Worm (Caenorhabditis elegans): Measurements from ENCODE around the gene C32D5.14.

C32D5.14 gene

DNA sequence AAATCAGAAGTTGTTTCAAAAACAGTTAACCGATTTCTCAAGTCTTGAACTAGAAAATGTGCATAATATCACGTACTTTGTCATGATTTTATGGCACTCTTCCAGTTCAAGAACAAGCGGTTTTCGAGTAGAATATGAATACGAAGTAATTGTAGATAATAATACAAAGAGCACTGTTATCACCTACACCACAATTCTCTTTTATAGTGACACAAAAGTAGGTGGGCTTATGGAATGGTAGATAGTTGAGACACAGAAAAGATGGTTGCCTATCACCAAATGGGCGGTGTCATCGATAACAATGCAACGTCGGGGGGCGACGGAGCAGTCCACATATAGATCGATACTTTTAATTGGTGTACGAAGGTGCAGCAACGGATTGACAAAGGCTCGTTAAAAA is 6.6 kb upstream of the C32D5.14 start:
- TF ChIP-seq dve-1 (tag; optimal IDR thresholded peaks at IDR 0.05; ENCODE audit: insufficient read depth) = peak; percentile 82
- TF ChIP-seq hif-1 (tag; optimal IDR thresholded peaks at IDR 0.05) = peak in 1 of 2 experiments; percentile 16
- TF ChIP-seq ces-1 (GFP tag; optimal IDR thresholded peaks at IDR 0.05) = no peak
- TF ChIP-seq hlh-11 (tag; optimal IDR thresholded peaks at IDR 0.05) = peak; percentile 88
- peak in 1 of 2 experiments; percentile 9 for TF ChIP-seq daf-16 (GFP tag; optimal IDR thresholded peaks at IDR 0.05)
- TF ChIP-seq daf-16 (tag; optimal IDR thresholded peaks at IDR 0.05) = peak; percentile 62
- peak; percentile 53 for TF ChIP-seq aha-1 (tag)
- peak; percentile 59 for TF ChIP-seq nhr-48 (tag; optimal IDR thresholded peaks at IDR 0.05)
- no peak for TF ChIP-seq hmg-1.1 (GFP tag; IDR thresholded peaks at IDR 0.05)
- no peak for TF ChIP-seq set-16 (GFP tag; IDR thresholded peaks at IDR 0.05)
- peak; percentile 47 for TF ChIP-seq mxl-3 (GFP tag; optimal IDR thresholded peaks at IDR 0.05)
- peak; percentile 76 for TF ChIP-seq php-3 (GFP tag; IDR thresholded peaks at IDR 0.05)
- TF ChIP-seq madf-9 (GFP tag; conservative IDR thresholded peaks at IDR 0.05) = no peak
- TF ChIP-seq dmd-6 (GFP tag; IDR thresholded peaks at IDR 0.05) = peak; percentile 88
- peak in 1 of 2 experiments; percentile 71 for TF ChIP-seq unc-62 (GFP tag; optimal IDR thresholded peaks at IDR 0.05 in 1 of 2)
- TF ChIP-seq unc-62 (tag; optimal IDR thresholded peaks at IDR 0.05) = no peak
- peak; percentile 99 for TF ChIP-seq pqm-1 (tag; optimal IDR thresholded peaks at IDR 0.05)
- TF ChIP-seq F10B5.3 (tag; optimal IDR thresholded peaks at IDR 0.05) = no peak
- TF ChIP-seq T20F7.1 (GFP tag; optimal IDR thresholded peaks at IDR 0.05) = peak; percentile 9
- TF ChIP-seq ama-1 (optimal IDR thresholded peaks at IDR 0.05) = peak; percentile 43
- no peak for TF ChIP-seq Y105C5A.15 (GFP tag; IDR thresholded peaks at IDR 0.05)
- peak; percentile 97 for TF ChIP-seq nhr-28 (tag; optimal IDR thresholded peaks at IDR 0.05)
- peak; percentile 80 for TF ChIP-seq tra-1 (GFP tag; IDR thresholded peaks at IDR 0.05)
- peak; percentile 58 for TF ChIP-seq nhr-10 (tag; optimal IDR thresholded peaks at IDR 0.05)
- peak; percentile 41; the same call in 1 of the 2 replicates for TF ChIP-seq ceh-20 (GFP tag; IDR thresholded peaks at IDR 0.05)
- no peak for TF ChIP-seq nhr-11 (tag; optimal IDR thresholded peaks at IDR 0.05)
- TF ChIP-seq saeg-2 (GFP tag; IDR thresholded peaks at IDR 0.05) = no peak
- TF ChIP-seq mes-2 (tag; optimal IDR thresholded peaks at IDR 0.05; ENCODE audit: poor library complexity, severe bottlenecking) = peak; percentile 18
- peak; percentile 35 for TF ChIP-seq nhr-102 (tag; optimal IDR thresholded peaks at IDR 0.05)
- no peak for TF ChIP-seq mxl-2 (GFP tag; conservative IDR thresholded peaks at IDR 0.05)
- TF ChIP-seq mep-1 (tag; optimal IDR thresholded peaks at IDR 0.05) = peak; percentile 27
- TF ChIP-seq hlh-30 (tag; optimal IDR thresholded peaks at IDR 0.05; ENCODE audit: insufficient read depth) = peak; percentile 13
- no peak for TF ChIP-seq ceh-62 (tag; optimal IDR thresholded peaks at IDR 0.05)
- TF ChIP-seq lin-1 (GFP tag; IDR thresholded peaks at IDR 0.05) = peak; percentile 73

DNA sequence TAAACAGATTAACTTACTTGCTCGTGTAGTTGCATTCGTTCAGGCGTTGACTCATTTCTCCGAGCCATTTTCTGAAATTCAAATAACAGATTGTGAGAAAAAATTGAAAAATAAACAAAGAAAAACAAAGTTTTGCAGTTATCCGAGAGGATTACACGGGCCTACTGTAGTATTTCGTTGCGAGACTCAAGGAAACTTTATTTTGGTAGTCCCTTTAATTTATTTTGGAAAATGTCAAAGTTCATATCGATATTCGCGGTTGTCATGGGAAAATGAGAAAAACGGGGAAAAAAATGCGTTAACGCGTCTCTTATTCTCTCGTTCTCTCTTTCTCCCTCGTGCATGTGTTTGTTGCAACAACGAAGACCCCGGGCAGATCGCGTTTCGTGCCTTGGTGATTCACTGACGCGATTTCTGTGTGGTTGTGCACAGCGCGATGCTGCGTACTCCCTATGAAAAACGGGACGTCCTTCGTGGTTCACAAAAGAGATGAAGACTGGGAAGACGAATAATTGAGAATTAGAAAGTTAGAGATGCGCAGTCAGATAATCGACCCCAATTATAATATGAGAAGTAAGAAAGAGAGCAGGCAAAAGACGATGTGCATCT is 4.0 kb upstream of the C32D5.14 start, which contains the start of gene set-4:
TSS of gene set-4 (minus strand) at position 120 of the 609 bp plus-strand sequence.
- TF ChIP-seq tag-97 (GFP tag; IDR thresholded peaks at IDR 0.05) (no peak), nhr-11 (tag; optimal IDR thresholded peaks at IDR 0.05) (peak; percentile 89), pha-4 (GFP tag; IDR thresholded peaks at IDR 0.05) (peak; percentile 68), pha-4 (tag; optimal IDR thresholded peaks at IDR 0.05) (peak; percentile 67), duxl-1 (tag; optimal IDR thresholded peaks at IDR 0.05; ENCODE audit: poor library complexity) (peak; percentile 77), R02D3.7 (tag; optimal IDR thresholded peaks at IDR 0.05) (no peak), nhr-48 (tag; optimal IDR thresholded peaks at IDR 0.05) (peak; percentile 71), hmg-1.1 (GFP tag; IDR thresholded peaks at IDR 0.05) (peak; percentile 88), Y75B8A.6 (GFP tag; IDR thresholded peaks at IDR 0.05) (no peak), daf-12 (tag; optimal IDR thresholded peaks at IDR 0.05) (no peak), ceh-82 (tag; optimal IDR thresholded peaks at IDR 0.05) (no peak), dve-1 (tag; optimal IDR thresholded peaks at IDR 0.05; ENCODE audit: insufficient read depth) (peak; percentile 94), lin-38 (GFP tag; IDR thresholded peaks at IDR 0.05) (peak; percentile 90), ceh-28 (tag; optimal IDR thresholded peaks at IDR 0.05) (peak; percentile 29), lin-13 (GFP tag; optimal IDR thresholded peaks at IDR 0.05) (peak; percentile 87), T20F7.1 (GFP tag; optimal IDR thresholded peaks at IDR 0.05) (peak; percentile 85), lir-3 (tag; optimal IDR thresholded peaks at IDR 0.05) (no peak), nhr-111 (GFP tag; optimal IDR thresholded peaks at IDR 0.05) (no peak), daf-16 (GFP tag; optimal IDR thresholded peaks at IDR 0.05) (peak; percentile 50 to 86), daf-16 (tag; optimal IDR thresholded peaks at IDR 0.05) (peak; percentile 75), dmd-6 (GFP tag; IDR thresholded peaks at IDR 0.05) (peak; percentile 93), spr-3 (GFP tag; optimal IDR thresholded peaks at IDR 0.05) (peak; percentile 68), set-16 (GFP tag; IDR thresholded peaks at IDR 0.05) (peak; percentile 25; the same call in 1 of the 2 replicates), spr-1 (tag; optimal IDR thresholded peaks at IDR 0.05) (peak; percentile 87), snpc-1.2 (GFP tag; IDR thresholded peaks at IDR 0.05) (no peak)
